Fruit fly (Drosophila melanogaster) whole organism, prepupa: Measurements from ENCODE around the gene CG33257.
A peak's percentile ranks its signal among the peaks of the same experiment; 100 is the strongest.

Experiments used
- Blimp-1 ChIP-seq: fragments of 200-800 bp; sonication (Bioruptor generic); optimal IDR thresholded peaks from 3 replicates; lab custom pipeline; 2017; ENCODE audit warnings: missing biosample characterization, missing genetic modification characterization, mild to moderate bottlenecking, moderate library complexity, missing genetic modification reagents
- CG10669 ChIP-seq: fragments of 200-800 bp; sonication (Bioruptor generic); optimal IDR thresholded peaks from 3 replicates; lab custom pipeline; 2018; ENCODE audit warnings: missing biosample characterization, mild to moderate bottlenecking, missing genetic modification characterization, moderate library complexity
- CG11294 ChIP-seq: fragments of 200-800 bp; sonication (Bioruptor generic); IDR thresholded peaks from 2 replicates; pipeline ENCODE4 v1.3.6; 2022; ENCODE audit warnings: missing biosample characterization, missing genetic modification characterization
- CG11762 ChIP-seq: fragments of 200-800 bp; sonication (Bioruptor generic); optimal IDR thresholded peaks from 3 replicates; lab custom pipeline; 2016; ENCODE audit warnings: missing biosample characterization, missing genetic modification characterization; ENCODE audit not compliant: insufficient read depth
- CG11902 ChIP-seq: fragments of 200-800 bp; sonication (Bioruptor generic); optimal IDR thresholded peaks from 3 replicates; lab custom pipeline; 2016; ENCODE audit warnings: missing biosample characterization, missing genetic modification characterization
- CG1621 ChIP-seq: fragments of 200-800 bp; sonication (Bioruptor generic); optimal IDR thresholded peaks from 3 replicates; lab custom pipeline; 2018; ENCODE audit warnings: missing biosample characterization, mild to moderate bottlenecking, missing genetic modification characterization
- CG16779 ChIP-seq: fragments of 200-800 bp; sonication (Bioruptor generic); optimal IDR thresholded peaks from 3 replicates; lab custom pipeline; 2017; ENCODE audit warnings: missing biosample characterization, mild to moderate bottlenecking, missing genetic modification characterization
- CG31627 ChIP-seq: fragments of 200-800 bp; sonication (Bioruptor generic); optimal IDR thresholded peaks from 3 replicates; lab custom pipeline; 2016; ENCODE audit warnings: missing biosample characterization, missing genetic modification characterization
- CG3919 ChIP-seq: fragments of 200-800 bp; sonication (Bioruptor generic); optimal IDR thresholded peaks from 3 replicates; lab custom pipeline; 2016; ENCODE audit warnings: missing biosample characterization, missing genetic modification characterization
- CG4318 ChIP-seq: fragments of 200-800 bp; sonication (Bioruptor generic); optimal IDR thresholded peaks from 3 replicates; lab custom pipeline; 2017; ENCODE audit warnings: missing biosample characterization, mild to moderate bottlenecking, missing genetic modification characterization
- CG6276 ChIP-seq: fragments of 200-800 bp; sonication (Bioruptor generic); optimal IDR thresholded peaks from 2 replicates; lab custom pipeline; 2017; ENCODE audit warnings: missing biosample characterization, mild to moderate bottlenecking, missing genetic modification characterization
- CG6792 ChIP-seq: fragments of 200-800 bp; sonication (Bioruptor generic); optimal IDR thresholded peaks from 3 replicates; lab custom pipeline; 2016; ENCODE audit warnings: missing biosample characterization, missing genetic modification characterization
- CG6808 ChIP-seq: fragments of 200-800 bp; sonication (Bioruptor generic); optimal IDR thresholded peaks from 3 replicates; lab custom pipeline; 2017; ENCODE audit warnings: missing biosample characterization, missing genetic modification characterization, mild to moderate bottlenecking, moderate library complexity, missing genetic modification reagents
- CG6854 ChIP-seq: fragments of 200-800 bp; sonication (Bioruptor generic); optimal IDR thresholded peaks from 2 replicates; lab custom pipeline; 2017; ENCODE audit warnings: missing biosample characterization, mild to moderate bottlenecking, missing genetic modification characterization
- CG7368 ChIP-seq: fragments of 200-800 bp; sonication (Bioruptor generic); optimal IDR thresholded peaks from 3 replicates; lab custom pipeline; 2016; ENCODE audit warnings: missing biosample characterization, missing genetic modification characterization
- CG8119 ChIP-seq: fragments of 200-800 bp; sonication (Bioruptor generic); IDR thresholded peaks from 3 replicates; pipeline ENCODE4 v1.3.6; 2022; ENCODE audit warnings: missing biosample characterization, missing genetic modification characterization
- CG8319 ChIP-seq: fragments of 200-800 bp; sonication (Bioruptor generic); optimal IDR thresholded peaks from 3 replicates; lab custom pipeline; 2016; ENCODE audit warnings: missing biosample characterization, missing genetic modification characterization
- Eip78C ChIP-seq: fragments of 200-800 bp; sonication (Bioruptor generic); peaks from one replicate; lab custom pipeline; 2016; ENCODE audit warnings: missing biosample characterization, missing genetic modification characterization
- Eip93F ChIP-seq: fragments of 200-800 bp; sonication (Bioruptor generic); optimal IDR thresholded peaks from 2 replicates; lab custom pipeline; 2016; ENCODE audit warnings: missing biosample characterization, mild to moderate bottlenecking, missing genetic modification characterization
- Ets96B ChIP-seq: fragments of 200-800 bp; optimal IDR thresholded peaks from 2 replicates; lab custom pipeline; 2019; ENCODE audit warnings: missing biosample characterization, mild to moderate bottlenecking, missing genetic modification characterization, moderate library complexity
- Gug ChIP-seq: fragments of 200-800 bp; sonication (Bioruptor generic); IDR thresholded peaks from 2 replicates; pipeline ENCODE4 v1.3.6; 2022; ENCODE audit warnings: missing biosample characterization, missing genetic modification characterization
- Hr38 ChIP-seq: sonication (Bioruptor generic); optimal IDR thresholded peaks from 2 replicates; lab custom pipeline; 2016; ENCODE audit warnings: missing biosample characterization, missing genetic modification characterization
- Hr39 ChIP-seq: fragments of 200-800 bp; sonication (Bioruptor generic); optimal IDR thresholded peaks from 2 replicates; lab custom pipeline; 2016; ENCODE audit warnings: missing biosample characterization, missing genetic modification characterization
- Hr4 ChIP-seq: fragments of 200-800 bp; sonication (Bioruptor generic); optimal IDR thresholded peaks from 3 replicates; lab custom pipeline; 2016; ENCODE audit warnings: missing biosample characterization, missing genetic modification characterization
- Lpt ChIP-seq: fragments of 200-800 bp; sonication (Bioruptor generic); optimal IDR thresholded peaks from 3 replicates; lab custom pipeline; 2016; ENCODE audit warnings: missing biosample characterization, missing genetic modification characterization
- Met ChIP-seq: fragments of 200-800 bp; sonication (Bioruptor generic); optimal IDR thresholded peaks from 3 replicates; lab custom pipeline; 2016; ENCODE audit warnings: missing biosample characterization, missing genetic modification characterization
- Smox ChIP-seq: fragments of 200-800 bp; sonication (Bioruptor generic); optimal IDR thresholded peaks from 3 replicates; lab custom pipeline; 2016; ENCODE audit warnings: missing biosample characterization, missing genetic modification characterization
- Sox102F ChIP-seq: fragments of 200-800 bp; sonication (Bioruptor generic); optimal IDR thresholded peaks from 2 replicates; lab custom pipeline; 2016; ENCODE audit warnings: missing biosample characterization, mild to moderate bottlenecking, missing genetic modification characterization
- Sox14 ChIP-seq: fragments of 200-800 bp; sonication (Bioruptor generic); optimal IDR thresholded peaks from 3 replicates; lab custom pipeline; 2016; ENCODE audit warnings: missing biosample characterization, missing genetic modification characterization
- achi ChIP-seq: fragments of 200-800 bp; sonication (Bioruptor generic); optimal IDR thresholded peaks from 3 replicates; lab custom pipeline; 2016; ENCODE audit warnings: missing biosample characterization, missing genetic modification characterization
- acj6 ChIP-seq: fragments of 200-800 bp; sonication (Bioruptor generic); optimal IDR thresholded peaks from 3 replicates; lab custom pipeline; 2016; ENCODE audit warnings: missing biosample characterization, missing genetic modification characterization
- cyc ChIP-seq: fragments of 200-800 bp; sonication (Bioruptor generic); optimal IDR thresholded peaks from 3 replicates; lab custom pipeline; 2016; ENCODE audit warnings: missing biosample characterization, missing genetic modification characterization
- dac ChIP-seq: fragments of 200-800 bp; sonication (Bioruptor generic); optimal IDR thresholded peaks from 2 replicates; lab custom pipeline; 2017; ENCODE audit warnings: missing biosample characterization, mild to moderate bottlenecking, missing genetic modification characterization
- dsx ChIP-seq: fragments of 200-800 bp; optimal IDR thresholded peaks from 3 replicates; lab custom pipeline; 2019; ENCODE audit warnings: missing biosample characterization, mild to moderate bottlenecking, missing genetic modification characterization, moderate library complexity; ENCODE audit not compliant: poor library complexity, severe bottlenecking
- esn ChIP-seq: fragments of 200-800 bp; sonication (Bioruptor generic); optimal IDR thresholded peaks from 2 replicates; lab custom pipeline; 2016; ENCODE audit warnings: missing biosample characterization, mild to moderate bottlenecking, missing genetic modification characterization, moderate library complexity
- fd59A ChIP-seq: fragments of 200-800 bp; sonication (Bioruptor generic); optimal IDR thresholded peaks from 2 replicates; lab custom pipeline; 2017; ENCODE audit warnings: missing biosample characterization, mild to moderate bottlenecking, missing genetic modification characterization, missing genetic modification reagents
- fd85E ChIP-seq: fragments of 200-800 bp; sonication (Bioruptor generic); optimal IDR thresholded peaks from 3 replicates; lab custom pipeline; 2016; ENCODE audit warnings: missing biosample characterization, missing genetic modification characterization
- fkh ChIP-seq: fragments of 200-800 bp; sonication (Bioruptor generic); optimal IDR thresholded peaks from 3 replicates; lab custom pipeline; 2017; ENCODE audit warnings: missing biosample characterization, mild to moderate bottlenecking, missing genetic modification characterization, moderate library complexity
- lz ChIP-seq: fragments of 200-800 bp; sonication (Bioruptor generic); optimal IDR thresholded peaks from 3 replicates; lab custom pipeline; 2016; ENCODE audit warnings: missing biosample characterization, missing genetic modification characterization
- net ChIP-seq: fragments of 200-800 bp; sonication (Bioruptor generic); optimal IDR thresholded peaks from 3 replicates; lab custom pipeline; 2016; ENCODE audit warnings: missing biosample characterization, missing genetic modification characterization
- pdm3 ChIP-seq: fragments of 200-800 bp; sonication (Bioruptor generic); optimal IDR thresholded peaks from 3 replicates; lab custom pipeline; 2016; ENCODE audit warnings: missing biosample characterization, missing genetic modification characterization
- salr ChIP-seq, 2 experiments: fragments of 200-800 bp; sonication (Bioruptor generic); optimal IDR thresholded peaks; 3 replicates each; lab custom pipeline; 2016 to 2018; ENCODE audit warnings: missing biosample characterization in 2 of 2, missing genetic modification characterization in 2 of 2, mild to moderate bottlenecking in 1 of 2
- spab ChIP-seq: fragments of 200-800 bp; sonication (Bioruptor generic); optimal IDR thresholded peaks from 2 replicates; lab custom pipeline; 2017; ENCODE audit warnings: missing biosample characterization, mild to moderate bottlenecking, missing genetic modification characterization, missing genetic modification reagents
- svp ChIP-seq: fragments of 200-800 bp; sonication (Bioruptor generic); peaks from one replicate; lab custom pipeline; 2016; ENCODE audit warnings: missing biosample characterization, missing genetic modification characterization
- vri ChIP-seq: fragments of 200-800 bp; sonication (Bioruptor generic); optimal IDR thresholded peaks from 3 replicates; lab custom pipeline; 2016; ENCODE audit warnings: missing biosample characterization, mild to moderate bottlenecking, missing genetic modification characterization

The CG33257 gene

DNA sequence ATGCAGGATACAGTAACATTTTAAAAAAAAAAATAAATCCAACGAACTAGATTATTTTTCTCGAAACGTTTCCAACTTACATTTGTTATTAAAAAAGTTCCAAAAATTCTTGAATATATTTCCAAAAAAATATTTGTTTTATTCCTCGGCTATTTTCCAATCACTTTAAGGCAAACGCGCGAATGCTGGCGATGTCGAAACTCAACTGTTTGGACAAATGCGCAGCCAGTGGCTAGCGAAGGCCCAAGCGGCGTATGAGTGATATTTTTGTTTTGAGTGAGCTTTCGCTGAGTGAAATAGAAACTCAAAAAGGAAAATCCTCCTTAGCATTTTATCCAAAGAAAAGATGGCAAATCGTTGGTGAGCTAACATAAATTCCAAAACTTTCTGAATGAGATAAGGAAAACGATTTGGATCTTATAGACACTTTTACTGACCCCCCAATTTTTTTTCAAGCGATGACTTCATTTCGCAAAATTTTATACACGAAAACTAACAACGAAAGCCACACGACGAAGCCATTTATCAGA, 13.2 kb downstream of the CG33257 start, which contains the start of gene ringer:
TSS of gene ringer (minus strand) at position 210 of the 530 bp plus-strand sequence.
- TF ChIP-seq Eip78C (GFP tag; lab: Kevin White, UChicago) (peak; percentile 71), CG4318 (GFP tag; lab: Kevin White, UChicago) (no peak)

DNA sequence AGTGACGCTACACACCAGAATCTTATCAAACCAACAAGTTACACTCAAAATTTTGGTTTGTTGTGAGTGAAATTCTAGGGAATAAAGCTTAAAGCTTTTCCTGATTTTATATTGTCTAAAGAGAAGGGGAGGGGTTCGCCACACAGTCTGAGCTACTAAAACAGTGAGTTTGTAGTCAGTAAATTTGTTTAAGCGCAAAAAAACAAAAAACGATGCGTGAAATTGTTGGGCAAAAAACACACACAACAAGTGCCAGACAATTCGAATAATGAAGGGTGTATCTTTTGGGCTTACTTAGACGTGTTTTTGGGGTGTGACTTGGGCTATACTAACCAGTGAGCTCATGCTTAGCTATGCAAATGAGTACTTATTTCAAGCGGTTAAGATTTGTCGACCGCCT, 13.7 kb downstream of the CG33257 start:
- TF ChIP-seq CG6792 (GFP tag; lab: Kevin White, UChicago): no peak
- TF ChIP-seq fkh (GFP tag; lab: Kevin White, UChicago): peak; percentile 70

DNA sequence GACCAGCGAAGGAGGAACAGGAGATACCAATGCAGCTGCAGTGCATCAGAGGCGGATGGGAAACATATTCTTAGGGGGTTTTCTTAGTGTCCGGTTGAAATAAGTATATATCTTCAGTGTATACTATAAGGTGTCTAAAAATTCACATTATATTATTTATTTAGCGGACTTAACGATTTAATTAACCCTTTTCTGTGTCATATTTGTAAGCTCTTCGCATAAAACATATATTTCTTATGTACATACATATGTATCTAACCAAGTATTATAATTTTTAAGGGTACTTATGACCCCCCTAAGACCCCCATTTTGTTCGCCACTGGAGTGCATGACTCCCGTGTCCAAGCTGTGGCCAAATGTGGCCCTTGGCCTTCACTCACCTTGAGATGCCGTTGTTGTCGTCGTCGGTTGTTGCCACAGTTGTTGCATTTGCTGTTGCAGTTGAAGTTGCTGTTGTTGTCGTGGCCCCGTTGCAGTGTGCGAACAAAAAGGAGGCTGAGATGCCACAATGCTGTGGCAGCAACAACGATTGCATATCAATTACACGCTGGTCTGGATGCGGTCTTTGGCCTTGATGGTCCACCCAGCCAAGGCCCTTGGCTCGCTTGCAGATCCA, 15.2 kb downstream of the CG33257 start:
- TF ChIP-seq Smox (GFP tag; lab: Kevin White, UChicago) (peak; percentile 75), CG1621 (tag; lab: Kevin White, UChicago) (peak; percentile 91), spab (GFP tag; lab: Kevin White, UChicago) (peak; percentile 95), Gug (GFP tag; lab: Robert Waterston, UW) (no peak), CG6854 (GFP tag; lab: Kevin White, UChicago) (peak; percentile 68), CG11294 (GFP tag; lab: Robert Waterston, UW) (peak; percentile 21; the same call in 1 of the 2 replicates), svp (peak; percentile 89), CG6792 (GFP tag; lab: Kevin White, UChicago) (peak; percentile 84), Blimp-1 (GFP tag; lab: Kevin White, UChicago) (peak; percentile 27), cyc (GFP tag; lab: Kevin White, UChicago) (peak; percentile 70), CG11762 (GFP tag; lab: Kevin White, UChicago) (peak; percentile 70), esn (GFP tag; lab: Kevin White, UChicago) (peak; percentile 80), CG6276 (GFP tag; lab: Kevin White, UChicago) (no peak), dac (GFP tag; lab: Kevin White, UChicago) (no peak), Ets96B (tag; lab: Kevin White, UChicago) (peak; percentile 96), pdm3 (GFP tag; lab: Kevin White, UChicago) (peak; percentile 84), fkh (GFP tag; lab: Kevin White, UChicago) (no peak), CG7368 (GFP tag; lab: Kevin White, UChicago) (peak; percentile 72), CG11902 (GFP tag; lab: Kevin White, UChicago) (peak; percentile 70), lz (GFP tag; lab: Kevin White, UChicago) (peak; percentile 71), CG8319 (GFP tag; lab: Kevin White, UChicago) (peak; percentile 79), Lpt (peak; percentile 39), Hr4 (GFP tag; lab: Kevin White, UChicago) (peak; percentile 48), Sox102F (GFP tag; lab: Kevin White, UChicago) (peak; percentile 66), CG3919 (GFP tag; lab: Kevin White, UChicago) (peak; percentile 58), net (GFP tag; lab: Kevin White, UChicago) (peak; percentile 69), Hr39 (GFP tag; lab: Kevin White, UChicago) (peak; percentile 61), CG31627 (peak; percentile 58), CG16779 (tag; lab: Kevin White, UChicago) (peak; percentile 83), Met (GFP tag; lab: Kevin White, UChicago) (peak; percentile 74), dsx (peak; percentile 95), Eip93F (GFP tag; lab: Kevin White, UChicago) (no peak), salr (GFP tag; optimal IDR thresholded peaks at IDR 0.05; lab: Kevin White, UChicago) (peak; percentile 79 to 86), achi (GFP tag; lab: Kevin White, UChicago) (peak; percentile 89), CG8119 (peak; percentile 72; the same call in 2 of the 3 replicates), CG10669 (GFP tag; lab: Kevin White, UChicago) (peak; percentile 89), vri (GFP tag; lab: Kevin White, UChicago) (peak; percentile 22), acj6 (GFP tag; lab: Kevin White, UChicago) (peak; percentile 92), fd59A (GFP tag; lab: Kevin White, UChicago) (peak; percentile 96), Sox14 (GFP tag; lab: Kevin White, UChicago) (peak; percentile 82), fd85E (peak; percentile 15), Hr38 (GFP tag; lab: Kevin White, UChicago) (no peak), CG6808 (GFP tag; lab: Kevin White, UChicago) (peak; percentile 97), CG4318 (GFP tag; lab: Kevin White, UChicago) (peak; percentile 18), Eip78C (GFP tag; lab: Kevin White, UChicago) (peak; percentile 96)
